Worm (Caenorhabditis elegans): ENCODE data around the gene C36C9.11.

DNA sequence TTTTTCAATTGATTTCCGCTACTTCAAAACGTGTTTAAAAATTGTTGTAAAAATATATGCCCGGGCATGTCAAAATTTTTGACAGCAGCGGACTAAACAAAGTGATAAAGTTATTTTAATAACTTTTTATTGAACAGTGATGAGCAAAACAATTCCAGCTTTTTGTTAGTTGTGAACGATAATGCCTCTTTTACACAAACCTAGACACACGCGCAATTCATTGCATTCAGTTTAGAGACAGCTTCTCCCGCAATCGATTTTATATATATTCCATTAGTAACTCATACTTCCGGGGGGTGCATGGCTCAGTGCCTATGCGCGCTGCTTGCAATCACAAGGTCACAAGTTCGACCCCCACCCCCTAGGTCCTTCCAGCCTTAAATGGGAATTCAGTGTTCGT, 33.0 kb upstream of the C36C9.11 start, which contains the start of gene ZK380.6:
- no peak for TF ChIP-seq W03F9.2 (tag; optimal IDR thresholded peaks at IDR 0.05)
- TF ChIP-seq him-1 (tag; optimal IDR thresholded peaks at IDR 0.05) = no peak

All from whole organism, L4/young adult.